Fruit fly (Drosophila melanogaster) whole organism, embryonic: Measurements from ENCODE around the gene CG5863.

Source experiments
- CG10543 ChIP-seq: fragments of 200-800 bp; sonication (Bioruptor generic); optimal IDR thresholded peaks from 3 replicates; lab custom pipeline; 2017; ENCODE audit warnings: missing biosample characterization, mild to moderate bottlenecking, missing genetic modification characterization, moderate library complexity
- CG7556 ChIP-seq: fragments of 200-800 bp; sonication (Bioruptor generic); optimal IDR thresholded peaks from 2 replicates; lab custom pipeline; 2017; ENCODE audit warnings: missing biosample characterization, mild to moderate bottlenecking, missing genetic modification characterization
- Fer3 ChIP-seq: fragments of 200-800 bp; sonication (Bioruptor generic); optimal IDR thresholded peaks from 2 replicates; lab custom pipeline; 2018; ENCODE audit warnings: missing biosample characterization, mild to moderate bottlenecking, missing genetic modification characterization, moderate library complexity
- Xrp1 ChIP-seq: fragments of 200-800 bp; sonication (Bioruptor generic); IDR thresholded peaks from 2 replicates; pipeline ENCODE4 v1.3.6; 2022; ENCODE audit warnings: missing biosample characterization, missing genetic modification characterization
- insv ChIP-seq, 2 experiments: fragments of 200-800 bp; sonication (Bioruptor generic); optimal IDR thresholded peaks; 3 replicates each; lab custom pipeline; 2016 to 2018; ENCODE audit warnings: missing biosample characterization in 2 of 2, missing genetic modification characterization in 2 of 2
- sna ChIP-seq: fragments of 200-800 bp; sonication (Bioruptor generic); IDR thresholded peaks from 2 replicates; pipeline ENCODE4 v1.3.6; 2022; ENCODE audit warnings: missing biosample characterization, missing genetic modification characterization; ENCODE audit not compliant: partially characterized antibody

DNA sequence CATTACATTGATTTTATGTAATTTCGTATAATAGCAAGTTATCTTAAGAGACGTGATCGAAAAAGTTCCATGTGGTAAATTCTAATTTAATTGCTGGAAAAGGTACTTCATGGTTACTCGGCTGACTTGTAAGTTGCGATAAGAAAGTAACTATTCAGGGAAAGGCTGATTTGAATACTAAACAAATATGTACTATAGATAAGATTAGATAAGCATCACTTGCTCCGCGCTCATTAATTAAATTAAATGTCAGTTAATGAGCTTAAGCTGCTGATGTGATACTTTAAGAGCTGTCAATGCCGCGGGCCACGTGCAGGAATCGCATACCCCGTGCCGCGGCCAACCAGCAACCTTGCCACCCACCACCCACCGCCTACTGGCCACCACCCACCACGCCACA, 10.8 kb upstream of the CG5863 start:
- TF ChIP-seq insv (GFP tag; optimal IDR thresholded peaks at IDR 0.05; lab: Kevin White, UChicago) (no peak), CG10543 (GFP tag; lab: Kevin White, UChicago) (no peak), CG7556 (GFP tag; lab: Kevin White, UChicago) (no peak), Xrp1 (no peak), Fer3 (tag; lab: Kevin White, UChicago) (no peak), sna (no peak)
